Fruit fly (Drosophila melanogaster) whole organism, embryonic: ENCODE results near the gene Wbp2.

Experiments used
- Atf6 ChIP-seq: fragments of 200-800 bp; sonication (Bioruptor generic); IDR thresholded peaks from 2 replicates; pipeline ENCODE4 v1.3.6; 2022; ENCODE audit warnings: missing biosample characterization, missing genetic modification characterization
- Awh ChIP-seq: fragments of 200-800 bp; sonication (Bioruptor generic); IDR thresholded peaks from 2 replicates; pipeline ENCODE4, ENCODE4 v1.3.6; 2022; ENCODE audit warnings: missing biosample characterization, missing genetic modification characterization
- CG1024 ChIP-seq: fragments of 200-800 bp; sonication (Bioruptor generic); IDR thresholded peaks from 2 replicates; pipeline ENCODE4 v1.3.6; 2022; ENCODE audit warnings: missing biosample characterization, missing genetic modification characterization
- CG12104 ChIP-seq: fragments of 200-800 bp; sonication (Bioruptor generic); optimal IDR thresholded peaks from 3 replicates; lab custom pipeline; 2016; ENCODE audit warnings: missing biosample characterization, missing genetic modification characterization
- CG12659 ChIP-seq: fragments of 200-800 bp; sonication (Bioruptor generic); optimal IDR thresholded peaks from 3 replicates; lab custom pipeline; 2017; ENCODE audit warnings: mild to moderate bottlenecking, missing biosample characterization, missing genetic modification reagents, missing genetic modification characterization
- CG13424 ChIP-seq: fragments of 200-800 bp; sonication (Bioruptor generic); optimal IDR thresholded peaks from 2 replicates; lab custom pipeline; 2019; ENCODE audit warnings: missing biosample characterization, mild to moderate bottlenecking, missing genetic modification characterization, moderate library complexity
- CG14965 ChIP-seq: fragments of 200-800 bp; sonication (Bioruptor generic); optimal IDR thresholded peaks from 2 replicates; lab custom pipeline; 2016; ENCODE audit warnings: missing biosample characterization, missing genetic modification characterization, borderline replicate concordance
- CG15514 ChIP-seq: fragments of 200-800 bp; sonication (Bioruptor generic); optimal IDR thresholded peaks from 3 replicates; lab custom pipeline; 2017; ENCODE audit warnings: missing biosample characterization, missing genetic modification characterization, mild to moderate bottlenecking, moderate library complexity, missing genetic modification reagents
- CG15601 ChIP-seq: fragments of 200-800 bp; sonication (Bioruptor generic); optimal IDR thresholded peaks from 3 replicates; lab custom pipeline; 2019; ENCODE audit warnings: missing biosample characterization, mild to moderate bottlenecking, missing genetic modification characterization, moderate library complexity
- CG17186 ChIP-seq: fragments of 200-800 bp; sonication (Bioruptor generic); optimal IDR thresholded peaks from 3 replicates; lab custom pipeline; 2017; ENCODE audit warnings: missing biosample characterization, missing genetic modification reagents, missing genetic modification characterization
- CG18619 ChIP-seq: fragments of 200-800 bp; sonication (Bioruptor generic); optimal IDR thresholded peaks from 3 replicates; lab custom pipeline; 2017; ENCODE audit warnings: missing biosample characterization, mild to moderate bottlenecking, missing genetic modification characterization
- CG3163 ChIP-seq: fragments of 200-800 bp; sonication (Bioruptor generic); optimal IDR thresholded peaks from 3 replicates; lab custom pipeline; 2016; ENCODE audit warnings: missing biosample characterization, missing genetic modification characterization
- CG34376 ChIP-seq: fragments of 200-800 bp; sonication (Bioruptor generic); optimal IDR thresholded peaks from 2 replicates; lab custom pipeline; 2018; ENCODE audit warnings: missing biosample characterization, mild to moderate bottlenecking, missing genetic modification characterization
- CG3838 ChIP-seq: fragments of 200-800 bp; sonication (Bioruptor generic); optimal IDR thresholded peaks from 3 replicates; lab custom pipeline; 2016; ENCODE audit warnings: missing biosample characterization, missing genetic modification characterization
- CG7271 ChIP-seq: fragments of 200-800 bp; sonication (Bioruptor generic); optimal IDR thresholded peaks from 2 replicates; lab custom pipeline; 2018; ENCODE audit warnings: missing biosample characterization, mild to moderate bottlenecking, missing genetic modification characterization, moderate library complexity
- CG8089 ChIP-seq: fragments of 200-800 bp; sonication (Bioruptor generic); optimal IDR thresholded peaks from 3 replicates; lab custom pipeline; 2016; ENCODE audit warnings: missing biosample characterization, missing genetic modification characterization
- CG8281 ChIP-seq: fragments of 200-800 bp; sonication (Bioruptor generic); optimal IDR thresholded peaks from 2 replicates; lab custom pipeline; 2018; ENCODE audit warnings: missing biosample characterization, mild to moderate bottlenecking, missing genetic modification characterization, moderate library complexity
- CoRest ChIP-seq: fragments of 200-800 bp; sonication (Bioruptor generic); optimal IDR thresholded peaks from 3 replicates; lab custom pipeline; 2018; ENCODE audit warnings: missing biosample characterization, mild to moderate bottlenecking, missing genetic modification characterization, moderate library complexity
- Dbx ChIP-seq: fragments of 200-800 bp; sonication (Bioruptor generic); IDR thresholded peaks from 3 replicates; pipeline ENCODE4 v1.3.6; 2022; ENCODE audit warnings: missing biosample characterization, missing genetic modification characterization
- Dip3 ChIP-seq: fragments of 200-800 bp; sonication (Bioruptor generic); optimal IDR thresholded peaks from 3 replicates; lab custom pipeline; 2016; ENCODE audit warnings: missing biosample characterization, missing genetic modification characterization
- Doc2 ChIP-seq: fragments of 200-800 bp; sonication (Bioruptor generic); IDR thresholded peaks from 2 replicates; pipeline ENCODE4 v1.3.6; 2022; ENCODE audit warnings: missing biosample characterization, missing genetic modification characterization
- Ets65A ChIP-seq: fragments of 200-800 bp; sonication (Bioruptor generic); peaks from one replicate; lab custom pipeline; 2016; ENCODE audit warnings: missing biosample characterization, missing genetic modification characterization
- Fer2 ChIP-seq: fragments of 200-800 bp; sonication (Bioruptor generic); optimal IDR thresholded peaks from 2 replicates; lab custom pipeline; 2018; ENCODE audit warnings: missing biosample characterization, mild to moderate bottlenecking, missing genetic modification characterization, moderate library complexity
- Fer3 ChIP-seq: fragments of 200-800 bp; sonication (Bioruptor generic); optimal IDR thresholded peaks from 2 replicates; lab custom pipeline; 2018; ENCODE audit warnings: missing biosample characterization, mild to moderate bottlenecking, missing genetic modification characterization, moderate library complexity
- GATAe ChIP-seq: fragments of 200-800 bp; sonication (Bioruptor generic); conservative IDR thresholded peaks from 2 replicates; pipeline ENCODE4 v1.3.6; 2022; ENCODE audit warnings: missing biosample characterization, missing genetic modification characterization
- HLH3B ChIP-seq: fragments of 200-800 bp; sonication (Bioruptor generic); IDR thresholded peaks from 2 replicates; pipeline ENCODE4 v1.3.6; 2022; ENCODE audit warnings: missing biosample characterization, missing genetic modification characterization
- Hmr ChIP-seq: fragments of 200-800 bp; sonication (Bioruptor generic); optimal IDR thresholded peaks from 3 replicates; lab custom pipeline; 2017; ENCODE audit warnings: mild to moderate bottlenecking, missing biosample characterization, missing genetic modification reagents, missing genetic modification characterization
- Jarid2 ChIP-seq: fragments of 200-800 bp; sonication (Bioruptor generic); optimal IDR thresholded peaks from 3 replicates; lab custom pipeline; 2017; ENCODE audit warnings: mild to moderate bottlenecking, missing biosample characterization, missing genetic modification reagents, missing genetic modification characterization
- MTF-1 ChIP-seq: fragments of 200-800 bp; sonication (Bioruptor generic); optimal IDR thresholded peaks from 2 replicates; lab custom pipeline; 2018; ENCODE audit warnings: missing biosample characterization, mild to moderate bottlenecking, missing genetic modification characterization, borderline replicate concordance
- Poxn ChIP-seq: fragments of 200-800 bp; sonication (Bioruptor generic); IDR thresholded peaks from 2 replicates; pipeline ENCODE4 v1.3.6; 2022; ENCODE audit warnings: missing biosample characterization, missing genetic modification characterization
- Side ChIP-seq: fragments of 200-800 bp; sonication (Bioruptor generic); optimal IDR thresholded peaks from 2 replicates; lab custom pipeline; 2016; ENCODE audit warnings: missing biosample characterization, missing genetic modification characterization
- Trl ChIP-seq, 3 experiments: fragments of >200 bp in 2 of 3; fragments of 200-800 bp in 1 of 3; sonication (Bioruptor generic) in 1 of 3; optimal IDR thresholded peaks; 2 replicates in 1 of 3; 3 replicates in 2 of 3; lab custom pipeline; 2016 to 2017; ENCODE audit warnings: missing biosample characterization in 1 of 3, missing genetic modification characterization in 1 of 3
- Xrp1 ChIP-seq: fragments of 200-800 bp; sonication (Bioruptor generic); IDR thresholded peaks from 2 replicates; pipeline ENCODE4 v1.3.6; 2022; ENCODE audit warnings: missing biosample characterization, missing genetic modification characterization
- caup ChIP-seq: fragments of 200-800 bp; sonication (Bioruptor generic); optimal IDR thresholded peaks from 3 replicates; lab custom pipeline; 2017; ENCODE audit warnings: missing biosample characterization, mild to moderate bottlenecking, missing genetic modification characterization, moderate library complexity; ENCODE audit not compliant: severe bottlenecking
- croc ChIP-seq: fragments of 200-800 bp; sonication (Bioruptor generic); conservative IDR thresholded peaks from 3 replicates; pipeline ENCODE4 v1.3.6; 2022; ENCODE audit warnings: missing biosample characterization, missing genetic modification characterization
- dmrt99B ChIP-seq: fragments of 200-800 bp; sonication (Bioruptor generic); optimal IDR thresholded peaks from 2 replicates; lab custom pipeline; 2018; ENCODE audit warnings: missing biosample characterization, mild to moderate bottlenecking, missing genetic modification characterization, moderate library complexity
- dysf ChIP-seq: fragments of 200-800 bp; sonication (Bioruptor generic); IDR thresholded peaks from 3 replicates; pipeline ENCODE4 v1.3.6; 2022; ENCODE audit warnings: missing biosample characterization, missing genetic modification characterization
- fd3F ChIP-seq: fragments of 200-800 bp; sonication (Bioruptor generic); optimal IDR thresholded peaks from 2 replicates; lab custom pipeline; 2018; ENCODE audit warnings: missing biosample characterization, mild to moderate bottlenecking, missing genetic modification characterization, moderate library complexity
- gro ChIP-seq: fragments of 200-800 bp; sonication (Bioruptor generic); optimal IDR thresholded peaks from 2 replicates; lab custom pipeline; 2016; ENCODE audit warnings: missing biosample characterization, missing genetic modification characterization
- kni ChIP-seq: fragments of 200-800 bp; sonication (Bioruptor generic); optimal IDR thresholded peaks from 3 replicates; lab custom pipeline; 2017; ENCODE audit warnings: mild to moderate bottlenecking, missing biosample characterization, missing genetic modification reagents, missing genetic modification characterization
- mld ChIP-seq: fragments of 200-800 bp; sonication (Bioruptor generic); IDR thresholded peaks from 3 replicates; pipeline ENCODE4 v1.3.6; 2022; ENCODE audit warnings: missing biosample characterization, missing genetic modification characterization; ENCODE audit not compliant: partially characterized antibody
- ro ChIP-seq: fragments of 200-800 bp; sonication (Bioruptor generic); IDR thresholded peaks from 2 replicates; pipeline ENCODE4 v1.3.6; 2022; ENCODE audit warnings: missing biosample characterization, missing genetic modification characterization
- sc ChIP-seq, 3 experiments: fragments of >200 bp in 2 of 3; fragments of 200-800 bp in 1 of 3; sonication (Bioruptor generic) in 1 of 3; optimal IDR thresholded peaks; 2 replicates in 2 of 3; 3 replicates in 1 of 3; lab custom pipeline; 2017; ENCODE audit warnings: mild to moderate bottlenecking in 1 of 3, missing biosample characterization in 1 of 3, missing genetic modification characterization in 1 of 3, missing genetic modification reagents in 1 of 3
- slou ChIP-seq: fragments of 200-800 bp; sonication (Bioruptor generic); optimal IDR thresholded peaks from 3 replicates; lab custom pipeline; 2016; ENCODE audit warnings: missing biosample characterization, missing genetic modification characterization
- stc ChIP-seq: fragments of 200-800 bp; sonication (Bioruptor generic); IDR thresholded peaks from 2 replicates; pipeline ENCODE4 v1.3.6; 2022; ENCODE audit warnings: missing biosample characterization, missing genetic modification characterization
- vnd ChIP-seq: fragments of 200-800 bp; sonication (Bioruptor generic); IDR thresholded peaks from 3 replicates; pipeline ENCODE4 v1.3.6; 2022; ENCODE audit warnings: missing biosample characterization, missing genetic modification characterization; ENCODE audit not compliant: partially characterized antibody

The Wbp2 gene

DNA sequence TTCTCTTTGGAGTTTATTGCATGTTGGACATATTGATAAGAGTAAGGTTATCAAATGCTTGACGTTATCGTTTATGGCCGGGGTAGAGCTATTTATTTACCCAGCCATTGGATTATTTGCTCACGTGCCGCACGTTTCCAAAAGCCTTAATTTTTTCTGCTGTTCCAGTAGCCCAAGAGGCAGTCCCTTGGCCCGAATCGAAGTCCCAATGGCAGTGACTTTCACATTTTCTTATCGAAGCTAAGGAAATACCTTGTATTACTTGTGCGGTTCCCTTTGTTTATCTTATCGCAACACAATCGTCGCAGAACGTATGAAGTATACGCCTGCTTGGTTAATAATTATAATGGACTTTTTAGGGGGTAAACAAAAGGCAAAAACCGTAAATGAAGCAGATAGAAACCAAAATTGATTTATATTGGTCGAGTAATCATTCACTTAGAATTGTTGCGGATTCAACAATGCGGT lies 39.4 kb downstream of the Wbp2 start, which contains the start of gene CG43894 (continued):
- TF ChIP-seq ro (GFP tag; lab: Robert Waterston, UW): no peak
- TF ChIP-seq GATAe (GFP tag; lab: Robert Waterston, UW): peak; percentile 83
- TF ChIP-seq Awh: no peak
- no peak for TF ChIP-seq CG3163 (GFP tag; lab: Kevin White, UChicago)
- peak; percentile 33 for TF ChIP-seq caup
- no peak for TF ChIP-seq croc
- TF ChIP-seq Fer2 (tag; lab: Kevin White, UChicago): no peak
- TF ChIP-seq MTF-1 (GFP tag; lab: Kevin White, UChicago): peak; percentile 21
- no peak for TF ChIP-seq Side (GFP tag; lab: Kevin White, UChicago)
- peak; percentile 80 for TF ChIP-seq CG34376 (GFP tag; lab: Kevin White, UChicago)
- TF ChIP-seq CG8089 (GFP tag; lab: Kevin White, UChicago): no peak
- no peak for TF ChIP-seq vnd (GFP tag; lab: Robert Waterston, UW)
- TF ChIP-seq slou (GFP tag; lab: Kevin White, UChicago): no peak
- no peak for TF ChIP-seq dmrt99B (tag; lab: Kevin White, UChicago)
- no peak for TF ChIP-seq sc (optimal IDR thresholded peaks at IDR 0.05; lab: Kevin White, UChicago)
- TF ChIP-seq sc (GFP tag; optimal IDR thresholded peaks at IDR 0.05; lab: Kevin White, UChicago): no peak
- peak; percentile 20 for TF ChIP-seq CG15514 (GFP tag; lab: Kevin White, UChicago)

DNA sequence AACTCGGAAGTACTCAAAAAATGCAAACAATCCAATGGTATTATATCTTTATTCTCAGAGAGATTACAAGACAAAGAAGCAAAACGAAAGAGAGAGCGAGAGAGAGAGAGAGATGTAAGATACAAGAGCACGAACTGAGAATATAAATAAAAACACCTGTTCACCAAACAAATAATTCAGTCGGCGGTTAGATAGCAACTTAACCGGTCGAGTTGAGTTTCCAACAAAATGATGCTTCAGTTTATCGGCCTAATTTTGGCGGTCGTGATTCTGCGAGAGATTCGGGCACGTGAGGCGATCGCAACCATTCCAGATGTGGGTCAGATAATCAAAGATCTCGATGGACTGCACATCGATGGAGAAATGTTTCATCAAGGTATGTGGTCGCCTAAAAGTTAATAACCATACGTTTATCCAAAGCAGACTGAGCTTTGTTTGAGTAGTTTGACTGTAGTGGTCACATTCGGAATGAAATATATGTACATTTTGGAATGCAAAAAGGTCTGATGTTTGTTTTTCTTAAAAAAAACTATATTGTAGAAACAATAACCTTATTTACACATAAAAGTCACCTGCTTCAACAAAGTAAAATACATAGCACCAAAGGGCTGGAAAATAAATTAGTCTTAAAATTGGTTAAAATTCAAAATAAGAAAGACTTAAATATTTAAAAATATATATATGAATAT lies 42.7 kb downstream of the Wbp2 start, which contains the start of gene CG14118:
Gene CG14118, plus strand, starts transcription at position 174 of the 689 bp plus-strand sequence.
- TF ChIP-seq Jarid2 (GFP tag; lab: Kevin White, UChicago): peak; percentile 36
- TF ChIP-seq CG8089 (GFP tag; lab: Kevin White, UChicago): no peak
- TF ChIP-seq CG17186 (GFP tag; lab: Kevin White, UChicago): no peak
- no peak for TF ChIP-seq Poxn (GFP tag; lab: Robert Waterston, UW)
- TF ChIP-seq CG18619 (GFP tag; lab: Kevin White, UChicago): peak; percentile 13
- peak; percentile 46 to 83 for TF ChIP-seq Trl (optimal IDR thresholded peaks at IDR 0.05; lab: Kevin White, UChicago)
- no peak for TF ChIP-seq Trl (GFP tag; optimal IDR thresholded peaks at IDR 0.05; lab: Kevin White, UChicago)
- TF ChIP-seq Doc2: no peak
- TF ChIP-seq fd3F (GFP tag; lab: Kevin White, UChicago): peak; percentile 61
- no peak for TF ChIP-seq CG1024
- TF ChIP-seq CoRest: peak; percentile 29
- TF ChIP-seq CG12659 (GFP tag; lab: Kevin White, UChicago): peak; percentile 42
- peak; percentile 10; the same call in 1 of the 3 replicates for TF ChIP-seq dysf
- peak; percentile 21 for TF ChIP-seq caup
- TF ChIP-seq stc (GFP tag; lab: Robert Waterston, UW): 0 out of 2 replicates have a peak, but pooled peaks have one; percentile 14
- no peak; the same call in 1 of the 2 replicates for TF ChIP-seq HLH3B (GFP tag; lab: Robert Waterston, UW)
- peak; percentile 12 for TF ChIP-seq CG13424 (tag; lab: Kevin White, UChicago)
- TF ChIP-seq Xrp1: no peak
- no peak for TF ChIP-seq kni (GFP tag; lab: Kevin White, UChicago)
- TF ChIP-seq gro (GFP tag; lab: Kevin White, UChicago): no peak
- TF ChIP-seq Atf6 (GFP tag; lab: Robert Waterston, UW): peak; percentile 56
- peak; percentile 63 for TF ChIP-seq Ets65A (GFP tag; lab: Kevin White, UChicago)
- TF ChIP-seq Dip3: no peak
- no peak for TF ChIP-seq CG14965 (GFP tag; lab: Kevin White, UChicago)
- TF ChIP-seq CG3838: no peak
- 0 out of 3 replicates have a peak, but pooled peaks have one; percentile 18 for TF ChIP-seq Dbx (GFP tag; lab: Robert Waterston, UW)
- TF ChIP-seq CG12104 (GFP tag; lab: Kevin White, UChicago): no peak
- no peak for TF ChIP-seq CG15514 (GFP tag; lab: Kevin White, UChicago)
- TF ChIP-seq CG8281 (tag; lab: Kevin White, UChicago): peak; percentile 10
- peak; percentile 46 for TF ChIP-seq CG15601 (tag; lab: Kevin White, UChicago)
- TF ChIP-seq CG7271 (tag; lab: Kevin White, UChicago): no peak
- peak; percentile 8 for TF ChIP-seq Hmr
- peak; percentile 34 for TF ChIP-seq Fer3 (tag; lab: Kevin White, UChicago)
- no peak for TF ChIP-seq mld (GFP tag; lab: Robert Waterston, UW)
